Fruit fly (Drosophila melanogaster): ENCODE measurements around the gene CG1951.

dm6 chr3R:29063207-29063920, 36.3 kb downstream of the CG1951 start:
- TF ChIP-seq CG7101 (tag; optimal IDR thresholded peaks at IDR 0.05), result peak; percentile 85
- peak; percentile 37 for TF ChIP-seq Crg-1 (GFP tag; optimal IDR thresholded peaks at IDR 0.05)
- peak; percentile 77 for TF ChIP-seq CG7045 (GFP tag; optimal IDR thresholded peaks at IDR 0.05)
- TF ChIP-seq CG11617 (GFP tag; optimal IDR thresholded peaks at IDR 0.05), result peak; percentile 91
- TF ChIP-seq CG1620 (GFP tag; optimal IDR thresholded peaks at IDR 0.05), result peak; percentile 35
- peak; percentile 86 for TF ChIP-seq tj (GFP tag; optimal IDR thresholded peaks at IDR 0.05)
- TF ChIP-seq Mnt (GFP tag; optimal IDR thresholded peaks at IDR 0.05), result peak; percentile 53
- peak; percentile 83 for TF ChIP-seq CG12768 (GFP tag; optimal IDR thresholded peaks at IDR 0.05)
- TF ChIP-seq kay (GFP tag; ENCODE audit: borderline replicate concordance), result no peak
- peak; percentile 73 for TF ChIP-seq Hr96 (GFP tag; optimal IDR thresholded peaks at IDR 0.05)
- TF ChIP-seq bab1 (GFP tag; optimal IDR thresholded peaks at IDR 0.05), result peak; percentile 69
- TF ChIP-seq CG5204 (GFP tag; optimal IDR thresholded peaks at IDR 0.05), result peak; percentile 82
